Worm (Caenorhabditis elegans) whole organism, mixed stage, embryonic: ENCODE results near the gene exc-15.

Experiments used
- ceh-83 ChIP-seq: fragments of 200-800 bp; sonication (Bioruptor generic); optimal IDR thresholded peaks from 2 replicates; lab custom pipeline; 2018; ENCODE audit warnings: mild to moderate bottlenecking, missing genetic modification characterization, missing compliant biosample characterization
- ces-1 ChIP-seq: fragments of 150-350 bp; optimal IDR thresholded peaks from 2 replicates; lab custom pipeline; 2014; ENCODE audit warnings: missing biosample characterization, missing genetic modification reagents, missing genetic modification characterization
- ham-2 ChIP-seq: fragments of 200-800 bp; sonication (Bioruptor generic); optimal IDR thresholded peaks from 2 replicates; lab custom pipeline; 2018; ENCODE audit warnings: mild to moderate bottlenecking, missing genetic modification characterization, missing compliant biosample characterization
- hlh-1 ChIP-seq: fragments of 150-350 bp; optimal IDR thresholded peaks from 2 replicates; lab custom pipeline; 2014; ENCODE audit warnings: missing biosample characterization, missing genetic modification reagents, missing genetic modification characterization
- lin-13 ChIP-seq: fragments of 150-350 bp; optimal IDR thresholded peaks from 2 replicates; lab custom pipeline; 2014; ENCODE audit warnings: missing biosample characterization, missing genetic modification characterization
- lin-32 ChIP-seq: fragments of 200-800 bp; sonication (Bioruptor generic); optimal IDR thresholded peaks from 2 replicates; lab custom pipeline; 2018; ENCODE audit warnings: mild to moderate bottlenecking, missing genetic modification characterization, missing compliant biosample characterization
- lsy-2 ChIP-seq: fragments of 150-350 bp; optimal IDR thresholded peaks from 2 replicates; lab custom pipeline; 2014; ENCODE audit warnings: missing biosample characterization, missing genetic modification characterization
- mep-1 ChIP-seq: fragments of 150-350 bp; optimal IDR thresholded peaks from 2 replicates; lab custom pipeline; 2017; ENCODE audit warnings: missing biosample characterization, missing genetic modification reagents, missing genetic modification characterization, inconsistent platforms
- nhr-12 ChIP-seq: fragments of 150-350 bp; optimal IDR thresholded peaks from 2 replicates; lab custom pipeline; 2014; ENCODE audit warnings: missing biosample characterization, missing genetic modification characterization
- tbx-8 ChIP-seq: fragments of 200-800 bp; sonication (Bioruptor generic); optimal IDR thresholded peaks from 2 replicates; lab custom pipeline; 2018; ENCODE audit warnings: mild to moderate bottlenecking, missing genetic modification characterization, moderate library complexity, missing compliant biosample characterization
- unc-62 ChIP-seq: fragments of 150-350 bp; optimal IDR thresholded peaks from 2 replicates; lab custom pipeline; 2014; ENCODE audit warnings: missing biosample characterization, missing genetic modification reagents, missing genetic modification characterization
- ztf-11 ChIP-seq: fragments of 150-350 bp; optimal IDR thresholded peaks from 2 replicates; lab custom pipeline; 2014; ENCODE audit warnings: missing biosample characterization, missing genetic modification characterization

DNA sequence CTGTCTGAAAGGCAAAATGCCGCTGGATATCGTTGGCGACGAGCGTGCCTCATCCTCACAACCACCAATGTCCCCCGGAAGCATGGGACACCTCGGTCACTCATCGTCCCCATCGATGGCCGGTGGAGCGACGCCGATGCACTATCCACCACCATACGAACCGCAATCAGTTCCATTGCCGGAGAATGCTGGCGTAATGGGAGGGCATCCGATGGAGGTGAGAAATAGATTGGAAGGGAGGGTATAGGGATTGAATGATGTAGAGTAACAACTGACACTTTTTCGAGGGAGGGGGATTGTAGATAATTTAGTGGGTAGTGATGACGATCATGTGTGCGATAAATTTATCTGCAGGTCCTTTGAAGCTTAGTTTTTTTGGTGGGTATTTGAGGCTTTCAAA, 19.4 kb downstream of the exc-15 start:
- no peak for TF ChIP-seq tbx-8 (GFP tag; lab: Kevin White, UChicago)
- no peak for TF ChIP-seq lin-13 (tag; lab: Kevin White, UChicago)
- no peak for TF ChIP-seq lsy-2 (tag; lab: Kevin White, UChicago)
- peak; percentile 83 for TF ChIP-seq unc-62
- TF ChIP-seq ham-2 (GFP tag; lab: Kevin White, UChicago) = no peak
- TF ChIP-seq ces-1 = no peak
- TF ChIP-seq ztf-11 = no peak
- no peak for TF ChIP-seq lin-32 (GFP tag; lab: Kevin White, UChicago)
- no peak for TF ChIP-seq ceh-83
- no peak for TF ChIP-seq nhr-12
- TF ChIP-seq hlh-1 (tag; lab: Kevin White, UChicago) = peak; percentile 91
- TF ChIP-seq mep-1 (tag; lab: Kevin White, UChicago) = no peak
